Worm (Caenorhabditis elegans): ENCODE results near the gene F08G2.5.

DNA sequence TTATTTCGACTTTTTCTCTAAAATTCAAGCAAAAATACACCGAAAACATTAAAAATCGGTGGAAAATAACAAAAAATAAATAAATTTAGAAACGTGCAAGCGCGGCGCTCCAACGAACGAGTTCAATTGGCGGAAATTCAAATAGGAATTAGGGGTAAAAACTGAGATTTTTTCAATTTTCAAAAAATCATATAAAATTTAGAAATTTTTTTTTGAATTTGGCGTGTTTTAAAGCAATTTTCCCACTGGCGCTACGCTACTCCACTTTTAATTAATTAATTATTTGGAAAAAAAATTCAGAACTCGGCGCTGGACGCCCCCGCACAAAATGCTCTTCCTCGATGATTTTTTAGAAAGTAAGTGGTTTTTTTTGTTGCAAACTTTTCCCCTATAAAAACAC, 42.3 kb upstream of the F08G2.5 start, which contains the start of gene ing-3:
- TF ChIP-seq ama-1 (optimal IDR thresholded peaks at IDR 0.05) (no peak), B0310.2 (tag; optimal IDR thresholded peaks at IDR 0.05) (no peak), hmbx-1 (tag; optimal IDR thresholded peaks at IDR 0.05) (no peak), scrt-1 (GFP tag; IDR thresholded peaks at IDR 0.05) (no peak), tbx-11 (GFP tag; IDR thresholded peaks at IDR 0.05) (no peak), tbx-37 (GFP tag; conservative IDR thresholded peaks at IDR 0.05) (no peak), F13C5.2 (tag; optimal IDR thresholded peaks at IDR 0.05) (no peak), tra-4 (tag; optimal IDR thresholded peaks at IDR 0.05) (no peak), sea-1 (GFP tag; conservative IDR thresholded peaks at IDR 0.05) (no peak), flt-1 (GFP tag; IDR thresholded peaks at IDR 0.05) (no peak), aly-1 (tag; optimal IDR thresholded peaks at IDR 0.05) (no peak), ets-7 (tag; optimal IDR thresholded peaks at IDR 0.05) (no peak)
